Worm (Caenorhabditis elegans) whole organism, mixed stage, embryonic: ENCODE measurements around the gene C45G9.9.

Experiments
- M03D4.4 ChIP-seq: sonication (generic microtip); optimal IDR thresholded peaks from 2 replicates; lab custom pipeline; 2017; ENCODE audit warnings: mild to moderate bottlenecking, missing genetic modification characterization, missing compliant biosample characterization
- bed-3 ChIP-seq: fragments of 200-800 bp; sonication (Bioruptor generic); optimal IDR thresholded peaks from 3 replicates; lab custom pipeline; 2018; ENCODE audit warnings: mild to moderate bottlenecking, missing genetic modification characterization, moderate library complexity, missing compliant biosample characterization
- blmp-1 ChIP-seq: fragments of 150-350 bp; optimal IDR thresholded peaks from 2 replicates; lab custom pipeline; 2014; ENCODE audit warnings: missing biosample characterization, missing genetic modification characterization
- ceh-39 ChIP-seq: fragments of 150-350 bp; optimal IDR thresholded peaks from 2 replicates; lab custom pipeline; 2014; ENCODE audit warnings: missing biosample characterization, missing genetic modification characterization
- ceh-43 ChIP-seq: fragments of 200-800 bp; sonication (Bioruptor generic); optimal IDR thresholded peaks from 2 replicates; lab custom pipeline; 2018; ENCODE audit warnings: mild to moderate bottlenecking, missing genetic modification characterization, moderate library complexity, missing compliant biosample characterization
- ceh-83 ChIP-seq: fragments of 200-800 bp; sonication (Bioruptor generic); optimal IDR thresholded peaks from 2 replicates; lab custom pipeline; 2018; ENCODE audit warnings: mild to moderate bottlenecking, missing genetic modification characterization, missing compliant biosample characterization
- ces-1 ChIP-seq: fragments of 150-350 bp; optimal IDR thresholded peaks from 2 replicates; lab custom pipeline; 2014; ENCODE audit warnings: missing biosample characterization, missing genetic modification reagents, missing genetic modification characterization
- cnd-1 ChIP-seq: fragments of 200-800 bp; sonication (Bioruptor generic); optimal IDR thresholded peaks from 2 replicates; lab custom pipeline; 2018; ENCODE audit warnings: mild to moderate bottlenecking, missing genetic modification characterization, missing compliant biosample characterization
- drap-1 ChIP-seq: fragments of 200-800 bp; sonication (Bioruptor generic); optimal IDR thresholded peaks from 3 replicates; lab custom pipeline; 2018; ENCODE audit warnings: mild to moderate bottlenecking, missing genetic modification characterization, missing compliant biosample characterization
- elt-1 ChIP-seq: sonication (generic microtip); optimal IDR thresholded peaks from 2 replicates; lab custom pipeline; 2017; ENCODE audit warnings: missing genetic modification characterization, mild to moderate bottlenecking, missing compliant biosample characterization, antibody characterized with exemption, moderate library complexity, borderline replicate concordance; ENCODE audit not compliant: insufficient read depth
- elt-3 ChIP-seq: fragments of 150-350 bp; optimal IDR thresholded peaks from 2 replicates; lab custom pipeline; 2014; ENCODE audit warnings: missing biosample characterization, missing genetic modification characterization
- flh-1 ChIP-seq: fragments of 200-800 bp; sonication (Bioruptor generic); optimal IDR thresholded peaks from 2 replicates; lab custom pipeline; 2018; ENCODE audit warnings: mild to moderate bottlenecking, missing genetic modification characterization, moderate library complexity, missing compliant biosample characterization
- ham-2 ChIP-seq: fragments of 200-800 bp; sonication (Bioruptor generic); optimal IDR thresholded peaks from 2 replicates; lab custom pipeline; 2018; ENCODE audit warnings: mild to moderate bottlenecking, missing genetic modification characterization, missing compliant biosample characterization
- hlh-1 ChIP-seq: fragments of 150-350 bp; optimal IDR thresholded peaks from 2 replicates; lab custom pipeline; 2014; ENCODE audit warnings: missing biosample characterization, missing genetic modification reagents, missing genetic modification characterization
- lin-13 ChIP-seq: fragments of 150-350 bp; optimal IDR thresholded peaks from 2 replicates; lab custom pipeline; 2014; ENCODE audit warnings: missing biosample characterization, missing genetic modification characterization
- lin-32 ChIP-seq: fragments of 200-800 bp; sonication (Bioruptor generic); optimal IDR thresholded peaks from 2 replicates; lab custom pipeline; 2018; ENCODE audit warnings: mild to moderate bottlenecking, missing genetic modification characterization, missing compliant biosample characterization
- lsy-2 ChIP-seq: fragments of 150-350 bp; optimal IDR thresholded peaks from 2 replicates; lab custom pipeline; 2014; ENCODE audit warnings: missing biosample characterization, missing genetic modification characterization
- mep-1 ChIP-seq: fragments of 150-350 bp; optimal IDR thresholded peaks from 2 replicates; lab custom pipeline; 2017; ENCODE audit warnings: missing biosample characterization, missing genetic modification reagents, missing genetic modification characterization, inconsistent platforms
- mls-2 ChIP-seq: sonication (generic microtip); optimal IDR thresholded peaks from 2 replicates; lab custom pipeline; 2016; ENCODE audit warnings: mild to moderate bottlenecking, missing genetic modification characterization, moderate library complexity, missing compliant biosample characterization
- nhr-12 ChIP-seq: fragments of 150-350 bp; optimal IDR thresholded peaks from 2 replicates; lab custom pipeline; 2014; ENCODE audit warnings: missing biosample characterization, missing genetic modification characterization
- nhr-2 ChIP-seq: fragments of 150-350 bp; optimal IDR thresholded peaks from 2 replicates; lab custom pipeline; 2014; ENCODE audit warnings: missing biosample characterization, missing genetic modification characterization
- nhr-237 ChIP-seq: fragments of 150-350 bp; optimal IDR thresholded peaks from 2 replicates; lab custom pipeline; 2014; ENCODE audit warnings: missing biosample characterization, missing genetic modification characterization
- nhr-28 ChIP-seq: fragments of 150-350 bp; optimal IDR thresholded peaks from 2 replicates; lab custom pipeline; 2014; ENCODE audit warnings: missing biosample characterization, missing genetic modification characterization
- nhr-76 ChIP-seq: sonication (generic microtip); optimal IDR thresholded peaks from 2 replicates; lab custom pipeline; 2017; ENCODE audit warnings: missing biosample characterization, missing genetic modification characterization
- sem-2 ChIP-seq: fragments of 200-800 bp; sonication (Bioruptor generic); optimal IDR thresholded peaks from 2 replicates; lab custom pipeline; 2018; ENCODE audit warnings: mild to moderate bottlenecking, missing genetic modification characterization, missing compliant biosample characterization
- snpc-4 ChIP-seq: fragments of 150-350 bp; optimal IDR thresholded peaks from 2 replicates; lab custom pipeline; 2014; ENCODE audit warnings: missing biosample characterization, missing genetic modification characterization
- sptf-1 ChIP-seq: sonication (generic microtip); optimal IDR thresholded peaks from 2 replicates; lab custom pipeline; 2017; ENCODE audit warnings: mild to moderate bottlenecking, missing genetic modification characterization, moderate library complexity, missing compliant biosample characterization
- tbx-8 ChIP-seq: fragments of 200-800 bp; sonication (Bioruptor generic); optimal IDR thresholded peaks from 2 replicates; lab custom pipeline; 2018; ENCODE audit warnings: mild to moderate bottlenecking, missing genetic modification characterization, moderate library complexity, missing compliant biosample characterization
- unc-120 ChIP-seq: sonication (generic microtip); optimal IDR thresholded peaks from 2 replicates; lab custom pipeline; 2017; ENCODE audit warnings: missing genetic modification characterization, missing compliant biosample characterization; ENCODE audit not compliant: poor library complexity, severe bottlenecking
- unc-39 ChIP-seq: fragments of 150-350 bp; optimal IDR thresholded peaks from 2 replicates; lab custom pipeline; 2014; ENCODE audit warnings: missing biosample characterization, missing genetic modification characterization
- unc-62 ChIP-seq: fragments of 150-350 bp; optimal IDR thresholded peaks from 2 replicates; lab custom pipeline; 2014; ENCODE audit warnings: missing biosample characterization, missing genetic modification reagents, missing genetic modification characterization
- zip-8 ChIP-seq: fragments of 150-350 bp; optimal IDR thresholded peaks from 2 replicates; lab custom pipeline; 2014; ENCODE audit warnings: missing biosample characterization, missing genetic modification characterization
- ztf-11 ChIP-seq: fragments of 150-350 bp; optimal IDR thresholded peaks from 2 replicates; lab custom pipeline; 2014; ENCODE audit warnings: missing biosample characterization, missing genetic modification characterization

Gene C45G9.9

DNA sequence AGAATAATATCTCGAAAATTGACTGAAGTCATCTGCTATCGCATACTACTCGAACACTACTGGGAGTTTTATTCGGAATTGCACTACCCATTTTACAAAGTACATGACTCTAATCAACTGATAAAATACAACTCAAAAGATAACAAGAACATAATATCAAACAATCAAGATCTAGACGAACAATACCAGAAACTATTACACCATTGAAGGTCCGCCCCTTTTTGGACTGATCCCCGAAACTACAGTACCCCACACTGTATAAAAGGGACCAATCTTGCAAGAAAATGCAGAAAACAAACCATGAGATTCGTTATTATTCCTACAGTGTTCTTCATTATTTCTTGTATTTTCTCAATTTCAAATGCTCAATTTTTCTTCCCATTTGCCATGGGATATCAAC, 38.9 kb upstream of the C45G9.9 start, which contains the start of gene F54D8.10:
Gene F54D8.10, plus strand, starts transcription at position 301 of the 400 bp plus-strand sequence.
- no peak for TF ChIP-seq flh-1 (GFP tag; lab: Kevin White, UChicago)
- TF ChIP-seq drap-1, result no peak
- TF ChIP-seq tbx-8 (GFP tag; lab: Kevin White, UChicago), result no peak
- TF ChIP-seq unc-120 (tag; lab: Kevin White, UChicago), result no peak
- no peak for TF ChIP-seq mep-1 (tag; lab: Kevin White, UChicago)
- TF ChIP-seq nhr-12 (tag; lab: Kevin White, UChicago), result no peak
- no peak for TF ChIP-seq sptf-1 (tag; lab: Kevin White, UChicago)
- no peak for TF ChIP-seq snpc-4 (tag; lab: Kevin White, UChicago)
- TF ChIP-seq unc-62 (GFP tag; lab: Kevin White, UChicago), result no peak
- TF ChIP-seq elt-3 (tag; lab: Kevin White, UChicago), result no peak
- no peak for TF ChIP-seq lin-13
- no peak for TF ChIP-seq nhr-2
- no peak for TF ChIP-seq nhr-237
- TF ChIP-seq hlh-1 (tag; lab: Kevin White, UChicago), result no peak

DNA sequence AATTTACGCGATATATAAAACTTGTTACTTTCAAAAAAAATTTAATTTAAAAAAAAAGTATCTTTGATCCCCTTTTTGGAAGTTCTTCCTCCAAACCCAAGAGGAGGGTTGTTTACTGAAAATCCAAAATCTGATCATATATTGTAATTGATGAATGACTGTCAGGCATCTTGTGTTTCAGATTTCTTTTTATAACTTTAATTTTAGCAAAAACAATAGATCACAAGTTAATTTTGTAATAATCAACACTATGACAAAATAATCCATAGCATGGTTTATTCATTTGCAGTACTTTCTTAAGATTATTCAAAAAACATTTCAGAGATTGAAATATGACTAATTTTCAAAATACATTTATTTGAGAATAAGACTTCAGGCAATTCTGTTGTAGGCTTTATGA, 36.7 kb upstream of the C45G9.9 start:
- TF ChIP-seq ces-1 (GFP tag; lab: Kevin White, UChicago) (no peak), unc-62 (GFP tag; lab: Kevin White, UChicago) (no peak), lsy-2 (tag; lab: Kevin White, UChicago) (no peak), elt-1 (no peak), mep-1 (tag; lab: Kevin White, UChicago) (no peak), zip-8 (tag; lab: Kevin White, UChicago) (no peak), ztf-11 (tag; lab: Kevin White, UChicago) (no peak), ceh-43 (GFP tag; lab: Kevin White, UChicago) (no peak)

DNA sequence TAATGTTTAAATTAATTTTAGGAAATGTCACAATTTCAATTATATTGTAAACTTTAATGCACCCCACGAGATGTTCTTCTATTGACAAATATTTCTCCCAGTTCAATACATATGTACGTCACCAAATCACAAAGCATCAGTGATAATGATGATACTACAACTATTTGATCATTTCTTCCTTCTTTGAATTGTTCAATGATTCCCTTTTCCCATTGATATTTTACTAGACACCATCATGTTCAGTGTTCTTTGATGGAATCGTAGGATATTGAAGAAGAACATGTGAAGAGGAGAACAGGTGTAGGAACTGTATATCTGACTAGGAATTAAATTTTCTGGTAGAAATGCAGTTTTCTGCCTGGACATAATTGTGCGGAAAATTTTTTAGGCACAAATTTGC, 33.9 kb upstream of the C45G9.9 start:
- TF ChIP-seq ceh-43 (GFP tag; lab: Kevin White, UChicago) (no peak), nhr-12 (tag; lab: Kevin White, UChicago) (no peak), unc-39 (tag; lab: Kevin White, UChicago) (no peak), mep-1 (tag; lab: Kevin White, UChicago) (no peak), M03D4.4 (no peak), cnd-1 (tag; lab: Kevin White, UChicago) (no peak), elt-3 (tag; lab: Kevin White, UChicago) (no peak), blmp-1 (tag; lab: Kevin White, UChicago) (no peak), sem-2 (GFP tag; lab: Kevin White, UChicago) (no peak), elt-1 (no peak), lin-32 (GFP tag; lab: Kevin White, UChicago) (no peak), ham-2 (GFP tag; lab: Kevin White, UChicago) (no peak), nhr-76 (tag; lab: Kevin White, UChicago) (no peak)
- TF ChIP-seq, all 35 proteins: peak for 0

DNA sequence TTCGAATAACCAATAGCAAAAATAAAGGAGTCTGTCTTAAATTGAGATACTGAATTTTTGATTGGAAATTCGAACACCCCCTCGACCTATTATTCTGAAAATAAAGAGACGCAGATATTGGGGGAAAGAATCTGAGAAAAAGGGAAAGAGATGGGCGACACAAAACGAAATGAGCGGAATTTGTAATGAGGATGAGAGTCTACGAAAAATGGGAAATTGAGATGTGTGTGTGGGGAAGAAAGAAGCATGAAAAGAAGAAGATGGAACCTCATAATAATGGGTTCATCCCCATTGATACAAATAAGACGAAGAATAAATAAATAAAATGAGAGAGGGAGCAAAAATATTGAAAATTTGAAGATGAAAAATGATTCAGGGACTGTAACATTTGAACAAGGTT, 29.9 kb upstream of the C45G9.9 start, which contains the start of gene cah-1:
Gene cah-1, minus strand, starts transcription at position 101 of the 400 bp plus-strand sequence.
- TF ChIP-seq ces-1 (GFP tag; lab: Kevin White, UChicago) (peak; percentile 0), unc-39 (tag; lab: Kevin White, UChicago) (no peak)
- TF ChIP-seq, all 35 proteins: peak for 1

DNA sequence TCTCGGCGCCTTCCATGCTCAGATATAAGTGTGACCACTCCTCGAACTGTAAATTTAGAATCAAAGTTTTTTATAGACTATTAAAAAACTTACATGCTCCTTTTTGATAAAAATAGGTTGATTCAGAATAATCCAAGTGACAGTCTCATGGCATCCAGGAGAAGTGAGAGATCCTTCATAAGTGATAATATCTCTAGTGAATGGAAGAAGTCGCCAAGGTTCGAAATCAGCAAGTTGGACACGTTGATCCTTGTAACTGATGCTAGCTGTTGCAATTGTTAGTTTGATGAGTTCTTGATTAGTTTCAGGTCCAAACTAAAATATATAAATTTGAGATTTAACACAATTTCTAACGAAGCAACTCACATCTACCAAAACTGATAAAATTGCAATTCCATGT, 27.7 kb upstream of the C45G9.9 start:
- TF ChIP-seq nhr-28 (tag; lab: Kevin White, UChicago) (no peak), ham-2 (GFP tag; lab: Kevin White, UChicago) (no peak), ztf-11 (tag; lab: Kevin White, UChicago) (no peak), lin-13 (no peak), cnd-1 (tag; lab: Kevin White, UChicago) (no peak), lsy-2 (tag; lab: Kevin White, UChicago) (no peak), zip-8 (tag; lab: Kevin White, UChicago) (no peak), ceh-39 (tag; lab: Kevin White, UChicago) (no peak), elt-3 (tag; lab: Kevin White, UChicago) (no peak), nhr-12 (tag; lab: Kevin White, UChicago) (no peak), ceh-83 (GFP tag; lab: Kevin White, UChicago) (no peak), M03D4.4 (no peak), bed-3 (GFP tag; lab: Kevin White, UChicago) (no peak), nhr-237 (no peak), mls-2 (tag; lab: Kevin White, UChicago) (no peak)
